Fruit fly (Drosophila melanogaster) whole organism, adult: ENCODE measurements around the gene CG9920.

Source experiments
- CG11617 ChIP-seq: fragments of 200-800 bp; sonication (Bioruptor generic); optimal IDR thresholded peaks from 2 replicates; lab custom pipeline; 2017; ENCODE audit warnings: mild to moderate bottlenecking, missing biosample characterization, missing genetic modification reagents, missing genetic modification characterization
- CG12768 ChIP-seq: fragments of 200-800 bp; sonication (Bioruptor generic); optimal IDR thresholded peaks from 2 replicates; lab custom pipeline; 2017; ENCODE audit warnings: missing biosample characterization, missing genetic modification characterization, mild to moderate bottlenecking, moderate library complexity, missing genetic modification reagents
- CG14711 ChIP-seq: fragments of 200-800 bp; sonication (Bioruptor generic); optimal IDR thresholded peaks from 2 replicates; lab custom pipeline; 2018; ENCODE audit warnings: missing biosample characterization, mild to moderate bottlenecking, missing genetic modification characterization, moderate library complexity
- CG1620 ChIP-seq: fragments of 200-800 bp; sonication (Bioruptor generic); optimal IDR thresholded peaks from 2 replicates; lab custom pipeline; 2016; ENCODE audit warnings: missing biosample characterization, missing genetic modification characterization
- CG33017 ChIP-seq: fragments of 200-800 bp; sonication (Bioruptor generic); optimal IDR thresholded peaks from 2 replicates; lab custom pipeline; 2018; ENCODE audit warnings: missing biosample characterization, mild to moderate bottlenecking, missing genetic modification characterization, moderate library complexity
- CG5204 ChIP-seq: fragments of 200-800 bp; sonication (Bioruptor generic); optimal IDR thresholded peaks from 2 replicates; lab custom pipeline; 2016; ENCODE audit warnings: missing biosample characterization, missing genetic modification characterization
- CG7045 ChIP-seq: fragments of 200-800 bp; sonication (Bioruptor generic); optimal IDR thresholded peaks from 2 replicates; lab custom pipeline; 2017; ENCODE audit warnings: missing biosample characterization, mild to moderate bottlenecking, missing genetic modification characterization
- CG7101 ChIP-seq: fragments of 200-800 bp; sonication (Bioruptor generic); optimal IDR thresholded peaks from 2 replicates; lab custom pipeline; 2018; ENCODE audit warnings: missing biosample characterization, mild to moderate bottlenecking, missing genetic modification characterization, moderate library complexity
- Clk ChIP-seq: fragments of 200-800 bp; sonication (Bioruptor generic); optimal IDR thresholded peaks from 2 replicates; lab custom pipeline; 2017; ENCODE audit warnings: missing biosample characterization, missing genetic modification characterization
- Crg-1 ChIP-seq: fragments of 200-800 bp; sonication (Bioruptor generic); optimal IDR thresholded peaks from 2 replicates; lab custom pipeline; 2016; ENCODE audit warnings: missing biosample characterization, missing genetic modification characterization
- Hr96 ChIP-seq: fragments of 200-800 bp; sonication (Bioruptor generic); optimal IDR thresholded peaks from 2 replicates; lab custom pipeline; 2016; ENCODE audit warnings: missing biosample characterization, missing genetic modification characterization
- Mnt ChIP-seq: fragments of 200-800 bp; sonication (Bioruptor generic); optimal IDR thresholded peaks from 2 replicates; lab custom pipeline; 2016; ENCODE audit warnings: missing biosample characterization, mild to moderate bottlenecking, missing genetic modification characterization
- bab1 ChIP-seq: fragments of 200-800 bp; sonication (Bioruptor generic); optimal IDR thresholded peaks from 3 replicates; lab custom pipeline; 2019; ENCODE audit warnings: missing biosample characterization, mild to moderate bottlenecking, missing genetic modification characterization, moderate library complexity
- cic ChIP-seq: fragments of 200-800 bp; sonication (Bioruptor generic); optimal IDR thresholded peaks from 2 replicates; lab custom pipeline; 2017; ENCODE audit warnings: missing biosample characterization, mild to moderate bottlenecking, missing genetic modification characterization, moderate library complexity
- cnc ChIP-seq, 2 experiments: fragments of >200 bp; optimal IDR thresholded peaks; 2 replicates each; lab custom pipeline; 2017
- kay ChIP-seq: fragments of 200-800 bp; sonication (Bioruptor generic); peaks from one replicate; lab custom pipeline; 2016; ENCODE audit warnings: missing biosample characterization, missing genetic modification characterization, borderline replicate concordance
- ovo ChIP-seq: fragments of 200-800 bp; sonication (Bioruptor generic); optimal IDR thresholded peaks from 2 replicates; lab custom pipeline; 2016; ENCODE audit warnings: missing biosample characterization, missing genetic modification characterization
- pad ChIP-seq: fragments of 200-800 bp; sonication (Bioruptor generic); optimal IDR thresholded peaks from 3 replicates; lab custom pipeline; 2017; ENCODE audit warnings: missing biosample characterization, missing genetic modification characterization, mild to moderate bottlenecking, moderate library complexity, missing genetic modification reagents
- tj ChIP-seq: fragments of 200-800 bp; sonication (Bioruptor generic); optimal IDR thresholded peaks from 3 replicates; lab custom pipeline; 2017; ENCODE audit warnings: missing biosample characterization, mild to moderate bottlenecking, missing genetic modification characterization, moderate library complexity
- toe ChIP-seq: fragments of 200-800 bp; sonication (Bioruptor generic); optimal IDR thresholded peaks from 2 replicates; lab custom pipeline; 2016; ENCODE audit warnings: missing biosample characterization, missing genetic modification characterization

CG9920 gene

DNA sequence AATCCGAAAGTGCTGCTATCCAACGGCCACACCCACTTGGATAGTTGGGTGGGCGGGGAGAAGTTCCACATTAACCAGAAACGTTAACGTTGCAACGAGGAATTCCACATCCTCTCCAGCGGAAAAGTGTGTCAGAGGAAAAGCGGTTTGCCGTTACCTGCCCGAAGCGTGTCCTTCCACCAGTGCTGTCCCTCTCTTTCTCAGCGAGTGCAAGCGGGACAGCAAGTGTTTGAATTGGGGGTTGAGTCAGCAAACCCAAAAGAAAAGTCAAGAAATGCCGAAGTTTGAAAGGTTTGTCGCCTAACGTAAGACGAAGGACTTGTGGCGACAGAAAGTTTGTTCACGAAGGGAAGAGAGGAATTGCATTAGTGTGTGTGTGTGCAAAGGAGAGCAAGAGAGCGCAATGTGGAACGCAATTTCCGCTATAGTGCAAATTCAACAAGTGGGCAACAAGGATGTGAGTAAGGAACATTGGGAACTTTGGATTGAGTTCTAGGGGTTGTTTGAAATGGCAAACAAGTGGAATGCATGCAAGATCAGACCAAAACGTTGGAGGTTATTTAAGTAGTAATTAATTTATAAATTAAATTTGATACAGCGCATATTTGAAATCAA, 47.2 kb downstream of the CG9920 start:
- TF ChIP-seq CG1620 (GFP tag; lab: Kevin White, UChicago) (no peak), CG12768 (GFP tag; lab: Kevin White, UChicago) (no peak), Mnt (GFP tag; lab: Kevin White, UChicago) (no peak), CG14711 (tag; lab: Kevin White, UChicago) (no peak), CG5204 (GFP tag; lab: Kevin White, UChicago) (no peak), toe (no peak), Hr96 (GFP tag; lab: Kevin White, UChicago) (no peak), Clk (GFP tag; lab: Kevin White, UChicago) (no peak), tj (GFP tag; lab: Kevin White, UChicago) (no peak), CG33017 (tag; lab: Kevin White, UChicago) (no peak), CG7045 (GFP tag; lab: Kevin White, UChicago) (no peak), pad (GFP tag; lab: Kevin White, UChicago) (no peak), ovo (GFP tag; lab: Kevin White, UChicago) (no peak), CG7101 (tag; lab: Kevin White, UChicago) (no peak), kay (GFP tag; lab: Kevin White, UChicago) (no peak), bab1 (GFP tag; lab: Kevin White, UChicago) (no peak), Crg-1 (GFP tag; lab: Kevin White, UChicago) (no peak), cnc (optimal IDR thresholded peaks at IDR 0.05; lab: Kevin White, UChicago) (no peak)

DNA sequence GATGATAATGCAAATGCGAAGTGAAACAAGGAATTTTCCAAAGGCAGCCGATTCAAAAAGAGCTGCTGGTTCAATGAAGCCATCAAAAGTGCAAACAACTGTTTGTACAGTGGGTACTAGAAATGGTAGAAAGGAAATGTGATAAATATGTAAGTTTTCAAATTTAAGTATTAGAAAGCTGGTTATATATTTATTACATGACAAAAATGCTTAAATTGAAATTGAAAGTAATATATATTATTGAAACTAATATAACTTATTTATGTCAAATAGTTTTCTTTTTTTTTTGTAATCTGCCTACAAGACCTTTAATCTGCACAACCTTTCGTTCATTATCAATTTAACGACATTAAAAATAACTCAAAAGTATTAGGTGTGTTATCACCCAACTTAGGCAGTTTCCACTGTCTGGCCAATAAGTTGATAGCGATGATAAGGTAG, 49.2 kb downstream of the CG9920 start:
- peak; percentile 13 for TF ChIP-seq Mnt (GFP tag; lab: Kevin White, UChicago)
- TF ChIP-seq Clk (GFP tag; lab: Kevin White, UChicago): no peak
- TF ChIP-seq CG14711 (tag; lab: Kevin White, UChicago): peak; percentile 48
- TF ChIP-seq Hr96 (GFP tag; lab: Kevin White, UChicago): peak; percentile 22
- TF ChIP-seq CG1620 (GFP tag; lab: Kevin White, UChicago): no peak
- TF ChIP-seq CG11617: peak; percentile 72
- TF ChIP-seq pad (GFP tag; lab: Kevin White, UChicago): peak; percentile 29
- TF ChIP-seq toe: no peak
- TF ChIP-seq CG33017 (tag; lab: Kevin White, UChicago): peak; percentile 68
- TF ChIP-seq Crg-1 (GFP tag; lab: Kevin White, UChicago): no peak
- TF ChIP-seq CG7101 (tag; lab: Kevin White, UChicago): peak; percentile 69
- peak; percentile 50 for TF ChIP-seq CG12768 (GFP tag; lab: Kevin White, UChicago)
- peak; percentile 28 for TF ChIP-seq CG7045 (GFP tag; lab: Kevin White, UChicago)
- TF ChIP-seq cnc (optimal IDR thresholded peaks at IDR 0.05; lab: Kevin White, UChicago): no peak
- TF ChIP-seq ovo (GFP tag; lab: Kevin White, UChicago): no peak
- peak; percentile 33 for TF ChIP-seq tj (GFP tag; lab: Kevin White, UChicago)
- TF ChIP-seq cic (GFP tag; lab: Kevin White, UChicago): peak; percentile 49
- no peak for TF ChIP-seq bab1 (GFP tag; lab: Kevin White, UChicago)
- no peak for TF ChIP-seq kay (GFP tag; lab: Kevin White, UChicago)
- TF ChIP-seq CG5204 (GFP tag; lab: Kevin White, UChicago): peak; percentile 19
